Worm (Caenorhabditis elegans) whole organism, mixed stage, embryonic: ENCODE data around the gene srbc-50.

Source experiments
- M03D4.4 ChIP-seq: sonication (generic microtip); optimal IDR thresholded peaks from 2 replicates; lab custom pipeline; 2017; ENCODE audit warnings: mild to moderate bottlenecking, missing genetic modification characterization, missing compliant biosample characterization
- blmp-1 ChIP-seq: fragments of 150-350 bp; optimal IDR thresholded peaks from 2 replicates; lab custom pipeline; 2014; ENCODE audit warnings: missing biosample characterization, missing genetic modification characterization
- ham-2 ChIP-seq: fragments of 200-800 bp; sonication (Bioruptor generic); optimal IDR thresholded peaks from 2 replicates; lab custom pipeline; 2018; ENCODE audit warnings: mild to moderate bottlenecking, missing genetic modification characterization, missing compliant biosample characterization
- lin-13 ChIP-seq: fragments of 150-350 bp; optimal IDR thresholded peaks from 2 replicates; lab custom pipeline; 2014; ENCODE audit warnings: missing biosample characterization, missing genetic modification characterization
- lin-32 ChIP-seq: fragments of 200-800 bp; sonication (Bioruptor generic); optimal IDR thresholded peaks from 2 replicates; lab custom pipeline; 2018; ENCODE audit warnings: mild to moderate bottlenecking, missing genetic modification characterization, missing compliant biosample characterization
- nhr-12 ChIP-seq: fragments of 150-350 bp; optimal IDR thresholded peaks from 2 replicates; lab custom pipeline; 2014; ENCODE audit warnings: missing biosample characterization, missing genetic modification characterization
- nhr-237 ChIP-seq: fragments of 150-350 bp; optimal IDR thresholded peaks from 2 replicates; lab custom pipeline; 2014; ENCODE audit warnings: missing biosample characterization, missing genetic modification characterization
- nhr-28 ChIP-seq: fragments of 150-350 bp; optimal IDR thresholded peaks from 2 replicates; lab custom pipeline; 2014; ENCODE audit warnings: missing biosample characterization, missing genetic modification characterization
- nhr-76 ChIP-seq: sonication (generic microtip); optimal IDR thresholded peaks from 2 replicates; lab custom pipeline; 2017; ENCODE audit warnings: missing biosample characterization, missing genetic modification characterization
- snpc-4 ChIP-seq: fragments of 150-350 bp; optimal IDR thresholded peaks from 2 replicates; lab custom pipeline; 2014; ENCODE audit warnings: missing biosample characterization, missing genetic modification characterization
- unc-62 ChIP-seq: fragments of 150-350 bp; optimal IDR thresholded peaks from 2 replicates; lab custom pipeline; 2014; ENCODE audit warnings: missing biosample characterization, missing genetic modification reagents, missing genetic modification characterization

- TF ChIP-seq snpc-4 (tag; lab: Kevin White, UChicago) = no peak
- TF ChIP-seq nhr-28 (tag; lab: Kevin White, UChicago) = no peak
- no peak for TF ChIP-seq lin-13 (tag; lab: Kevin White, UChicago)
- TF ChIP-seq nhr-12 (tag; lab: Kevin White, UChicago) = no peak
- TF ChIP-seq unc-62 (GFP tag; lab: Kevin White, UChicago) = no peak
- no peak for TF ChIP-seq ham-2 (GFP tag; lab: Kevin White, UChicago)
- no peak for TF ChIP-seq nhr-237 (tag; lab: Kevin White, UChicago)
- TF ChIP-seq blmp-1 (tag; lab: Kevin White, UChicago) = no peak
- TF ChIP-seq lin-32 (GFP tag; lab: Kevin White, UChicago) = no peak
- TF ChIP-seq M03D4.4 (tag; lab: Kevin White, UChicago) = no peak
- TF ChIP-seq nhr-76 (tag; lab: Kevin White, UChicago) = no peak
Observed at ce11 chrV:15798108-15798507, 26.7 kb downstream of the srbc-50 start, which contains the start of gene T26E4.10.
